Fruit fly (Drosophila melanogaster): ENCODE data around the gene noi.

The noi gene

dm6 chr3R:5591398-5591853 lies at the start of gene noi, which contains the start of gene Vha26 (continued):
- TF ChIP-seq CG15696 (tag; optimal IDR thresholded peaks at IDR 0.05), result peak; percentile 56
- no peak for TF ChIP-seq CG43689 (GFP tag; IDR thresholded peaks at IDR 0.05)
- TF ChIP-seq br (optimal IDR thresholded peaks at IDR 0.05), result no peak
- TF ChIP-seq dimm (GFP tag; IDR thresholded peaks at IDR 0.05), result no peak
- TF ChIP-seq Gsc (GFP tag; IDR thresholded peaks at IDR 0.05), result no peak
- TF ChIP-seq CHES-1-like (GFP tag; optimal IDR thresholded peaks at IDR 0.05), result peak; percentile 3
- 0 out of 2 replicates have a peak, but pooled peaks have one; percentile 43 for TF ChIP-seq sob (GFP tag; IDR thresholded peaks at IDR 0.05)
- no peak for TF ChIP-seq CG1792 (GFP tag; optimal IDR thresholded peaks at IDR 0.05)
- TF ChIP-seq H15 (GFP tag; IDR thresholded peaks at IDR 0.05), result no peak
- no peak for TF ChIP-seq ranshi (GFP tag; IDR thresholded peaks at IDR 0.05)
- TF ChIP-seq fd64A (GFP tag; optimal IDR thresholded peaks at IDR 0.05), result no peak
- TF ChIP-seq CG30020 (tag; optimal IDR thresholded peaks at IDR 0.05), result peak; percentile 97
- TF ChIP-seq CG16813 (GFP tag; IDR thresholded peaks at IDR 0.05; ENCODE audit: partially characterized antibody), result peak; percentile 73
- peak; percentile 34 for TF ChIP-seq pum (GFP tag; optimal IDR thresholded peaks at IDR 0.05)
- TF ChIP-seq CG18011 (GFP tag; optimal IDR thresholded peaks at IDR 0.05), result no peak
- TF ChIP-seq CG8359 (GFP tag; optimal IDR thresholded peaks at IDR 0.05; ENCODE audit: borderline replicate concordance), result no peak
- no peak for TF ChIP-seq jing (GFP tag; optimal IDR thresholded peaks at IDR 0.05)
- TF ChIP-seq grau (tag; optimal IDR thresholded peaks at IDR 0.05), result peak; percentile 72
- TF ChIP-seq Dip2 (GFP tag; IDR thresholded peaks at IDR 0.05), result no peak
- no peak for TF ChIP-seq hkb (optimal IDR thresholded peaks at IDR 0.05)
- TF ChIP-seq hkb (GFP tag; IDR thresholded peaks at IDR 0.05), result no peak
- no peak for TF ChIP-seq CG9437 (GFP tag; optimal IDR thresholded peaks at IDR 0.05)

dm6 chr3R:5636519-5637430 lies 45.5 kb upstream of the noi start, which contains the start of the genes CG31548 and CG12170:
Gene CG31548 (minus strand): TSS chr3R:5636852.
Gene CG12170 (plus strand): TSS chr3R:5637234.
- no peak for TF ChIP-seq toy (GFP tag; IDR thresholded peaks at IDR 0.05)
- no peak for TF ChIP-seq Adf1 (GFP tag; IDR thresholded peaks at IDR 0.05)
- no peak for TF ChIP-seq CG6272 (GFP tag; IDR thresholded peaks at IDR 0.05)
- no peak for TF ChIP-seq lov (optimal IDR thresholded peaks at IDR 0.05)
- 0 out of 3 replicates have a peak, but pooled peaks have one; percentile 15 for TF ChIP-seq lov (GFP tag; IDR thresholded peaks at IDR 0.05)
- no peak for TF ChIP-seq trh (GFP tag; optimal IDR thresholded peaks at IDR 0.05)
- TF ChIP-seq CG17568 (GFP tag; optimal IDR thresholded peaks at IDR 0.05), result no peak
- no peak for TF ChIP-seq tup (GFP tag; optimal IDR thresholded peaks at IDR 0.05)
- TF ChIP-seq sim (GFP tag; IDR thresholded peaks at IDR 0.05), result no peak
- TF ChIP-seq CG8359 (GFP tag; optimal IDR thresholded peaks at IDR 0.05; ENCODE audit: borderline replicate concordance), result no peak
- TF ChIP-seq CG11504 (tag; optimal IDR thresholded peaks at IDR 0.05), result no peak
- no peak for TF ChIP-seq bcd (GFP tag; optimal IDR thresholded peaks at IDR 0.05)
- no peak for TF ChIP-seq CG2678 (tag; optimal IDR thresholded peaks at IDR 0.05)
- no peak for TF ChIP-seq pan (optimal IDR thresholded peaks at IDR 0.05)
- peak in 1 of 2 experiments; percentile 48 for TF ChIP-seq pan (GFP tag; optimal IDR thresholded peaks at IDR 0.05 in 1 of 2, IDR thresholded peaks at IDR 0.05 in 1 of 2)
- peak; percentile 60 for TF ChIP-seq phol (tag; optimal IDR thresholded peaks at IDR 0.05)
- no peak for TF ChIP-seq CG7987 (GFP tag; optimal IDR thresholded peaks at IDR 0.05)
- TF ChIP-seq ind (GFP tag; optimal IDR thresholded peaks at IDR 0.05), result peak; percentile 33
- TF ChIP-seq Fer2 (tag; optimal IDR thresholded peaks at IDR 0.05), result no peak
- peak; percentile 22 for TF ChIP-seq lbe (GFP tag; optimal IDR thresholded peaks at IDR 0.05)
- peak; percentile 32 for TF ChIP-seq CG15601 (tag; optimal IDR thresholded peaks at IDR 0.05)
- TF ChIP-seq Doc2 (GFP tag; IDR thresholded peaks at IDR 0.05), result no peak
- TF ChIP-seq CoRest (tag; optimal IDR thresholded peaks at IDR 0.05), result peak; percentile 47
- no peak for TF ChIP-seq eve (GFP tag; optimal IDR thresholded peaks at IDR 0.05)
- TF ChIP-seq stwl (tag; optimal IDR thresholded peaks at IDR 0.05), result no peak
- TF ChIP-seq Hand (GFP tag; optimal IDR thresholded peaks at IDR 0.05), result no peak
- TF ChIP-seq Six4 (GFP tag; optimal IDR thresholded peaks at IDR 0.05), result peak; percentile 64
- no peak for TF ChIP-seq tna (GFP tag; IDR thresholded peaks at IDR 0.05; ENCODE audit: partially characterized antibody)
- no peak for TF ChIP-seq CkIIα-i1 (GFP tag; IDR thresholded peaks at IDR 0.05)

Measured in whole organism, embryonic.